Fruit fly (Drosophila melanogaster): ENCODE measurements around the gene CG32756.
A peak's percentile ranks its signal among the peaks of the same experiment; 100 is the strongest.

The CG32756 gene

DNA sequence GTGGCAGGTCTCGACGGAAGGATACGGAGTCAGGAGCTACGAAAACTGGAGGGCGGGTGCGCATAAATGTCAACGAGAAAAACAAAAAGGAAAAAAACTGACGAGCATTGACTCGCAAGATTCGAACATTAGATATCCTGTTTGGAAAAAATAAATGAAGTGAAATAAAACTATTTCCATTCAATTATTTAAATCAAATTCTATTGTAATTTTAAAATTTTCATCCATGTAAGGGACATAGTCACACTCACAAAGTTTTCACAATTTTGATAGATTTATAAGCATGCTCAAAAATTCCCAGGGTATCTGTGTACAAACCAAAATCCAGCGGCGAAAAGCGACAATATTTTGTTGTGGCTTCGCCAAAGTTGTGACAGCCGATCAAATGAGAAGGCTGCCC, 50.5 kb downstream of the CG32756 start (continued):
- TF ChIP-seq Nf-YA (GFP tag; IDR thresholded peaks at IDR 0.05) (no peak), Dbx (GFP tag; IDR thresholded peaks at IDR 0.05) (no peak), CG13775 (GFP tag; optimal IDR thresholded peaks at IDR 0.05) (peak; percentile 27), CG4854 (GFP tag; optimal IDR thresholded peaks at IDR 0.05) (no peak), Myb (GFP tag; optimal IDR thresholded peaks at IDR 0.05) (no peak), CG13123 (GFP tag; optimal IDR thresholded peaks at IDR 0.05) (no peak), MESR4 (GFP tag; optimal IDR thresholded peaks at IDR 0.05) (no peak), NFAT (GFP tag; IDR thresholded peaks at IDR 0.05) (no peak), gcm (GFP tag; optimal IDR thresholded peaks at IDR 0.05) (no peak), Hsf (GFP tag; optimal IDR thresholded peaks at IDR 0.05) (peak; percentile 29), CG3163 (GFP tag; optimal IDR thresholded peaks at IDR 0.05) (no peak), Sox102F (GFP tag; optimal IDR thresholded peaks at IDR 0.05) (peak; percentile 51), zen (tag; optimal IDR thresholded peaks at IDR 0.05) (no peak), chinmo (GFP tag; IDR thresholded peaks at IDR 0.05; ENCODE audit: partially characterized antibody) (no peak), abd-A (tag; optimal IDR thresholded peaks at IDR 0.05) (no peak), CG7928 (GFP tag; optimal IDR thresholded peaks at IDR 0.05) (no peak), Dref (GFP tag; IDR thresholded peaks at IDR 0.05) (no peak), CG11093 (GFP tag; IDR thresholded peaks at IDR 0.05) (no peak), CG11560 (tag; IDR thresholded peaks at IDR 0.05) (no peak), CG10654 (GFP tag; optimal IDR thresholded peaks at IDR 0.05) (no peak), btn (GFP tag; optimal IDR thresholded peaks at IDR 0.05) (no peak), B-H2 (GFP tag; optimal IDR thresholded peaks at IDR 0.05) (no peak), NfI (GFP tag; optimal IDR thresholded peaks at IDR 0.05) (no peak), HLHmδ (GFP tag; optimal IDR thresholded peaks at IDR 0.05) (no peak), CG3838 (GFP tag; optimal IDR thresholded peaks at IDR 0.05) (no peak), Sin3A (optimal IDR thresholded peaks at IDR 0.05) (no peak), Mes4 (GFP tag; optimal IDR thresholded peaks at IDR 0.05) (no peak), Trl (optimal IDR thresholded peaks at IDR 0.05) (no peak), Trl (GFP tag; optimal IDR thresholded peaks at IDR 0.05) (no peak), nerfin-2 (GFP tag; IDR thresholded peaks at IDR 0.05; ENCODE audit: partially characterized antibody) (no peak), lilli (GFP tag; optimal IDR thresholded peaks at IDR 0.05) (no peak), CrebB (tag; optimal IDR thresholded peaks at IDR 0.05) (no peak), Neu2 (GFP tag; optimal IDR thresholded peaks at IDR 0.05; ENCODE audit: borderline replicate concordance) (no peak), CG1233 (GFP tag; optimal IDR thresholded peaks at IDR 0.05) (no peak), NK7.1 (GFP tag; optimal IDR thresholded peaks at IDR 0.05) (no peak), dpn (GFP tag; optimal IDR thresholded peaks at IDR 0.05) (no peak), Ptx1 (GFP tag; IDR thresholded peaks at IDR 0.05) (peak; percentile 26; the same call in 1 of the 2 replicates), CG34224 (GFP tag; IDR thresholded peaks at IDR 0.05; ENCODE audit: partially characterized antibody) (no peak), shn (GFP tag; optimal IDR thresholded peaks at IDR 0.05) (no peak), wek (GFP tag; optimal IDR thresholded peaks at IDR 0.05) (no peak), Ssrp (tag; optimal IDR thresholded peaks at IDR 0.05) (peak; percentile 14), tll (GFP tag; optimal IDR thresholded peaks at IDR 0.05) (no peak), CG13287 (GFP tag; IDR thresholded peaks at IDR 0.05; ENCODE audit: partially characterized antibody) (no peak), CG42726 (GFP tag; IDR thresholded peaks at IDR 0.05; ENCODE audit: partially characterized antibody) (no peak), CG2199 (GFP tag; IDR thresholded peaks at IDR 0.05) (no peak), ttk (GFP tag; IDR thresholded peaks at IDR 0.05) (no peak), CG7987 (GFP tag; optimal IDR thresholded peaks at IDR 0.05) (no peak), CG1792 (GFP tag; optimal IDR thresholded peaks at IDR 0.05) (no peak), al (GFP tag; IDR thresholded peaks at IDR 0.05) (no peak), Bdp1 (GFP tag; optimal IDR thresholded peaks at IDR 0.05) (no peak), Dek (tag; optimal IDR thresholded peaks at IDR 0.05) (no peak), unc-4 (GFP tag; IDR thresholded peaks at IDR 0.05; ENCODE audit: partially characterized antibody) (no peak)
